Fruit fly (Drosophila melanogaster) whole organism, embryonic: Measurements from ENCODE around the gene mxt.
A peak's percentile ranks its signal among the peaks of the same experiment; 100 is the strongest.

Source experiments
- BEAF-32 ChIP-seq: fragments of 200-800 bp; sonication (Bioruptor generic); optimal IDR thresholded peaks from 3 replicates; lab custom pipeline; 2017; ENCODE audit warnings: missing biosample characterization, missing genetic modification characterization, mild to moderate bottlenecking, moderate library complexity, missing genetic modification reagents
- CG10979 ChIP-seq: fragments of 200-800 bp; sonication (Bioruptor generic); optimal IDR thresholded peaks from 2 replicates; lab custom pipeline; 2018; ENCODE audit warnings: missing biosample characterization, mild to moderate bottlenecking, missing genetic modification characterization, moderate library complexity
- CG11093 ChIP-seq: fragments of 200-800 bp; sonication (Bioruptor generic); IDR thresholded peaks from 3 replicates; pipeline ENCODE4 v1.3.6; 2022; ENCODE audit warnings: missing biosample characterization, missing genetic modification characterization
- CG12155 ChIP-seq: fragments of 200-800 bp; sonication (Bioruptor generic); optimal IDR thresholded peaks from 3 replicates; lab custom pipeline; 2016; ENCODE audit warnings: missing biosample characterization, missing genetic modification characterization
- CG15514 ChIP-seq: fragments of 200-800 bp; sonication (Bioruptor generic); optimal IDR thresholded peaks from 3 replicates; lab custom pipeline; 2017; ENCODE audit warnings: missing biosample characterization, missing genetic modification characterization, mild to moderate bottlenecking, moderate library complexity, missing genetic modification reagents
- CG17361 ChIP-seq: fragments of 200-800 bp; sonication (Bioruptor generic); IDR thresholded peaks from 3 replicates; pipeline ENCODE4 v1.3.6; 2022; ENCODE audit warnings: missing biosample characterization, missing genetic modification characterization
- CG18476 ChIP-seq: fragments of 200-800 bp; sonication (Bioruptor generic); optimal IDR thresholded peaks from 2 replicates; lab custom pipeline; 2016; ENCODE audit warnings: missing biosample characterization, mild to moderate bottlenecking, missing genetic modification characterization
- CG30431 ChIP-seq: fragments of 200-800 bp; sonication (Bioruptor generic); optimal IDR thresholded peaks from 2 replicates; lab custom pipeline; 2017; ENCODE audit warnings: missing biosample characterization, missing genetic modification characterization
- CG32772 ChIP-seq: fragments of 200-800 bp; sonication (Bioruptor generic); IDR thresholded peaks from 2 replicates; pipeline ENCODE4 v1.3.6; 2022; ENCODE audit warnings: missing biosample characterization, missing genetic modification characterization
- CG3281 ChIP-seq: fragments of 200-800 bp; sonication (Bioruptor generic); optimal IDR thresholded peaks from 3 replicates; lab custom pipeline; 2017; ENCODE audit warnings: missing biosample characterization, mild to moderate bottlenecking, missing genetic modification characterization
- CG7928 ChIP-seq: fragments of 200-800 bp; sonication (Bioruptor generic); optimal IDR thresholded peaks from 2 replicates; lab custom pipeline; 2017; ENCODE audit warnings: missing biosample characterization, mild to moderate bottlenecking, missing genetic modification characterization
- CG7987 ChIP-seq: fragments of 200-800 bp; sonication (Bioruptor generic); optimal IDR thresholded peaks from 2 replicates; lab custom pipeline; 2018; ENCODE audit warnings: missing biosample characterization, mild to moderate bottlenecking, missing genetic modification characterization, moderate library complexity
- CG8089 ChIP-seq: fragments of 200-800 bp; sonication (Bioruptor generic); optimal IDR thresholded peaks from 3 replicates; lab custom pipeline; 2016; ENCODE audit warnings: missing biosample characterization, missing genetic modification characterization
- CG8281 ChIP-seq: fragments of 200-800 bp; sonication (Bioruptor generic); optimal IDR thresholded peaks from 2 replicates; lab custom pipeline; 2018; ENCODE audit warnings: missing biosample characterization, mild to moderate bottlenecking, missing genetic modification characterization, moderate library complexity
- CG8388 ChIP-seq: fragments of 200-800 bp; sonication (Bioruptor generic); optimal IDR thresholded peaks from 2 replicates; lab custom pipeline; 2019; ENCODE audit warnings: missing biosample characterization, mild to moderate bottlenecking, missing genetic modification characterization, moderate library complexity
- CG9215 ChIP-seq: fragments of 200-800 bp; sonication (Bioruptor generic); IDR thresholded peaks from 2 replicates; pipeline ENCODE4 v1.3.6; 2022; ENCODE audit warnings: missing biosample characterization, missing genetic modification characterization
- CG9437 ChIP-seq: fragments of 200-800 bp; sonication (Bioruptor generic); optimal IDR thresholded peaks from 2 replicates; lab custom pipeline; 2018; ENCODE audit warnings: missing biosample characterization, mild to moderate bottlenecking, missing genetic modification characterization
- Dll ChIP-seq: fragments of 200-800 bp; sonication (Bioruptor generic); IDR thresholded peaks from 4 replicates; pipeline ENCODE4 v1.3.6; 2022; ENCODE audit warnings: missing biosample characterization, missing genetic modification characterization; ENCODE audit not compliant: partially characterized antibody
- Doc3 ChIP-seq: fragments of 200-800 bp; sonication (Bioruptor generic); IDR thresholded peaks from 3 replicates; pipeline ENCODE4 v1.3.6; 2022; ENCODE audit warnings: missing biosample characterization, missing genetic modification characterization; ENCODE audit not compliant: partially characterized antibody
- Fer2 ChIP-seq: fragments of 200-800 bp; sonication (Bioruptor generic); optimal IDR thresholded peaks from 2 replicates; lab custom pipeline; 2018; ENCODE audit warnings: missing biosample characterization, mild to moderate bottlenecking, missing genetic modification characterization, moderate library complexity
- Gug ChIP-seq: fragments of 200-800 bp; sonication (Bioruptor generic); IDR thresholded peaks from 4 replicates; pipeline ENCODE4 v1.3.6; 2022; ENCODE audit warnings: missing biosample characterization, missing genetic modification characterization
- HLH3B ChIP-seq: fragments of 200-800 bp; sonication (Bioruptor generic); IDR thresholded peaks from 2 replicates; pipeline ENCODE4 v1.3.6; 2022; ENCODE audit warnings: missing biosample characterization, missing genetic modification characterization
- Hand ChIP-seq: fragments of 200-800 bp; sonication (Bioruptor generic); optimal IDR thresholded peaks from 2 replicates; lab custom pipeline; 2017; ENCODE audit warnings: mild to moderate bottlenecking, missing biosample characterization, missing genetic modification reagents, missing genetic modification characterization
- HmgZ ChIP-seq: fragments of 200-800 bp; sonication (Bioruptor generic); optimal IDR thresholded peaks from 2 replicates; lab custom pipeline; 2018; ENCODE audit warnings: missing biosample characterization, mild to moderate bottlenecking, missing genetic modification characterization
- Hmr ChIP-seq: fragments of 200-800 bp; sonication (Bioruptor generic); optimal IDR thresholded peaks from 3 replicates; lab custom pipeline; 2017; ENCODE audit warnings: mild to moderate bottlenecking, missing biosample characterization, missing genetic modification reagents, missing genetic modification characterization
- Mad ChIP-seq: fragments of 200-800 bp; sonication (Bioruptor generic); optimal IDR thresholded peaks from 2 replicates; lab custom pipeline; 2016; ENCODE audit warnings: missing biosample characterization, missing genetic modification characterization
- Optix ChIP-seq: fragments of 200-800 bp; sonication (Bioruptor generic); IDR thresholded peaks from 3 replicates; pipeline ENCODE4 v1.3.6; 2022; ENCODE audit warnings: missing biosample characterization, missing genetic modification characterization
- Rfx ChIP-seq: fragments of 200-800 bp; sonication (Bioruptor generic); IDR thresholded peaks from 2 replicates; pipeline ENCODE4 v1.3.6; 2022; ENCODE audit warnings: missing biosample characterization, missing genetic modification characterization
- Side ChIP-seq: fragments of 200-800 bp; sonication (Bioruptor generic); optimal IDR thresholded peaks from 2 replicates; lab custom pipeline; 2016; ENCODE audit warnings: missing biosample characterization, missing genetic modification characterization
- Sox100B ChIP-seq: fragments of 200-800 bp; sonication (Bioruptor generic); optimal IDR thresholded peaks from 3 replicates; lab custom pipeline; 2018; ENCODE audit warnings: missing biosample characterization, mild to moderate bottlenecking, missing genetic modification characterization
- bcd ChIP-seq: fragments of 200-800 bp; sonication (Bioruptor generic); optimal IDR thresholded peaks from 2 replicates; lab custom pipeline; 2017; ENCODE audit warnings: missing biosample characterization, mild to moderate bottlenecking, missing genetic modification characterization
- bsh ChIP-seq, 2 experiments: fragments of 200-800 bp; sonication (Bioruptor generic); optimal IDR thresholded peaks; 2 replicates each; lab custom pipeline; 2017 to 2018; ENCODE audit warnings: mild to moderate bottlenecking in 2 of 2, missing biosample characterization in 2 of 2, missing genetic modification characterization in 2 of 2, moderate library complexity in 1 of 2
- cad ChIP-seq: fragments of >200 bp; optimal IDR thresholded peaks from 2 replicates; lab custom pipeline; 2017; ENCODE audit warnings: missing biosample characterization, missing genetic modification characterization
- gcm ChIP-seq: fragments of 200-800 bp; sonication (Bioruptor generic); optimal IDR thresholded peaks from 2 replicates; lab custom pipeline; 2019; ENCODE audit warnings: missing biosample characterization, mild to moderate bottlenecking, missing genetic modification characterization, moderate library complexity
- grau ChIP-seq: fragments of 200-800 bp; optimal IDR thresholded peaks from 3 replicates; lab custom pipeline; 2019; ENCODE audit warnings: missing biosample characterization, mild to moderate bottlenecking, missing genetic modification characterization, moderate library complexity
- mam ChIP-seq: fragments of 200-800 bp; sonication (Bioruptor generic); optimal IDR thresholded peaks from 3 replicates; lab custom pipeline; 2016; ENCODE audit warnings: missing biosample characterization, missing genetic modification characterization
- nerfin-2 ChIP-seq: fragments of 200-800 bp; sonication (Bioruptor generic); IDR thresholded peaks from 2 replicates; pipeline ENCODE4 v1.3.6; 2022; ENCODE audit warnings: missing biosample characterization, missing genetic modification characterization; ENCODE audit not compliant: partially characterized antibody
- onecut ChIP-seq: fragments of 200-800 bp; sonication (Bioruptor generic); IDR thresholded peaks from 2 replicates; pipeline ENCODE4 v1.3.6; 2022; ENCODE audit warnings: missing biosample characterization, missing genetic modification characterization
- pan ChIP-seq, 4 experiments: fragments of >200 bp in 3 of 4; fragments of 200-800 bp in 1 of 4; sonication (Bioruptor generic) in 1 of 4; optimal IDR thresholded peaks in 3 of 4; IDR thresholded peaks in 1 of 4; 2 replicates each; pipeline versions ENCODE4 v1.3.6 to Lab custom; 2017 to 2022; ENCODE audit warnings: missing biosample characterization in 2 of 4, missing genetic modification characterization in 2 of 4, mixed read lengths in 1 of 4
- pros ChIP-seq: fragments of 200-800 bp; sonication (Bioruptor generic); optimal IDR thresholded peaks from 3 replicates; lab custom pipeline; 2019; ENCODE audit warnings: missing biosample characterization, mild to moderate bottlenecking, missing genetic modification characterization, moderate library complexity
- psq ChIP-seq: fragments of 200-800 bp; sonication (Bioruptor generic); optimal IDR thresholded peaks from 2 replicates; lab custom pipeline; 2017; ENCODE audit warnings: missing biosample characterization, missing genetic modification characterization
- shn ChIP-seq: fragments of 200-800 bp; sonication (Bioruptor generic); optimal IDR thresholded peaks from 3 replicates; lab custom pipeline; 2016; ENCODE audit warnings: missing biosample characterization, missing genetic modification characterization
- sqz ChIP-seq: fragments of 200-800 bp; sonication (Bioruptor generic); optimal IDR thresholded peaks from 3 replicates; lab custom pipeline; 2018; ENCODE audit warnings: missing biosample characterization, mild to moderate bottlenecking, missing genetic modification characterization
- tin ChIP-seq: fragments of 200-800 bp; sonication (Bioruptor generic); optimal IDR thresholded peaks from 3 replicates; lab custom pipeline; 2016; ENCODE audit warnings: missing biosample characterization, missing genetic modification characterization
- trem ChIP-seq: fragments of 200-800 bp; optimal IDR thresholded peaks from 3 replicates; lab custom pipeline; 2019; ENCODE audit warnings: missing biosample characterization, mild to moderate bottlenecking, missing genetic modification characterization, moderate library complexity
- tup ChIP-seq: fragments of 200-800 bp; sonication (Bioruptor generic); optimal IDR thresholded peaks from 2 replicates; lab custom pipeline; 2016; ENCODE audit warnings: missing biosample characterization, mild to moderate bottlenecking, missing genetic modification characterization, moderate library complexity
- wor ChIP-seq: fragments of 200-800 bp; sonication (Bioruptor generic); IDR thresholded peaks from 2 replicates; pipeline ENCODE4 v1.3.6; 2022; ENCODE audit warnings: missing biosample characterization, missing genetic modification characterization

Gene mxt

DNA sequence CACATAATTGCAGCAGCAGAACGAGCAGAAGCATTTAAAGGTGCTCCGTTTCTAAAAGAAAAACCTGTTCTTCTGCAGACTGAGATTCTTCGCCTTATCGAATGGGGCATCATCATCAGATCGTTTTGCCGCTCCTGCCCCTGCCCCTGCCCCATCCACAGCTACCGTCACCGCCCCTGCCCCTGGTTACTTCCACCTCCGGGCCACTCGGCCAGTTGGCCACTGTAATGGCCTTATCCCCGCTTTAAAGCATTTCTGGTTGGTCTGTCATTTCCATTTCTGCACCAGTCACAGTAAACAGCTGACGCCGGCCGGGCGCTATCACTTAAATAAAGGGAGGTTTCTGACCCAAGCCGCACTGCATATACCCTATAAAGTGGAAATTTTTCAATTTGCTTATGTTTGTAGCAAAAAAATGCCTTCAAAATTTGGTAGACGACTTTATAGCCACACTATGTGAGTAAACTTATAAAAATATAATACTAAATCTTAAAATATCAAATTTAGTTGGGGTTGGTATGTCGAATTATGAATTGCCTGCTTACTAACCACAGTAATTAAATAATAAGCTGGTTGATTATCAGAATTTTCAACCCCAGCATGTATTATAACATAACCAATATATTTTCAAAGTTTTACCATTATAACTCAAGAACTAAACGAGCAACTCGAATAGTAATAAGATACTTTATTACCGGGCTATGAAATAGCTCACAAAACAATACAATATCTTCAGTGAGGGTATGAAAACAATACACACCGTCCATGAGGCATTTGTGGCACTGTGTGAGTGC lies 36.2 kb downstream of the mxt start (continued):
- TF ChIP-seq CG10979: peak; percentile 64
- no peak for TF ChIP-seq CG11093 (GFP tag; lab: Robert Waterston, UW)
- 0 out of 2 replicates have a peak, but pooled peaks have one; percentile 9 for TF ChIP-seq CG32772
- TF ChIP-seq grau (tag; lab: Kevin White, UChicago): peak; percentile 78
- TF ChIP-seq Mad (GFP tag; lab: Kevin White, UChicago): peak; percentile 28
- no peak for TF ChIP-seq BEAF-32 (GFP tag; lab: Kevin White, UChicago)
- TF ChIP-seq onecut: peak; percentile 19; the same call in 1 of the 2 replicates
- no peak for TF ChIP-seq cad
- no peak for TF ChIP-seq Gug (GFP tag; lab: Robert Waterston, UW)
- TF ChIP-seq Dll (GFP tag; lab: Robert Waterston, UW): no peak
- peak; percentile 47 for TF ChIP-seq Fer2 (tag; lab: Kevin White, UChicago)
- TF ChIP-seq CG9437: peak; percentile 86
- TF ChIP-seq shn: peak; percentile 50
- TF ChIP-seq CG15514: peak; percentile 21
- peak; percentile 53 for TF ChIP-seq CG30431 (GFP tag; lab: Kevin White, UChicago)
- TF ChIP-seq psq (GFP tag; lab: Kevin White, UChicago): peak; percentile 30
- TF ChIP-seq Sox100B (GFP tag; lab: Kevin White, UChicago): peak; percentile 84
- TF ChIP-seq wor (GFP tag; lab: Robert Waterston, UW): 0 out of 2 replicates have a peak, but pooled peaks have one; percentile 22
- TF ChIP-seq sqz (GFP tag; lab: Kevin White, UChicago): no peak
- peak; percentile 77 for TF ChIP-seq Hmr (GFP tag; lab: Kevin White, UChicago)
- peak; percentile 83 for TF ChIP-seq CG3281 (GFP tag; lab: Kevin White, UChicago)
- TF ChIP-seq CG18476 (GFP tag; lab: Kevin White, UChicago): peak; percentile 60
- peak; percentile 71 for TF ChIP-seq bcd (GFP tag; lab: Kevin White, UChicago)
- TF ChIP-seq CG8388: peak; percentile 56
- peak; percentile 32 for TF ChIP-seq CG7928
- TF ChIP-seq CG12155 (GFP tag; lab: Kevin White, UChicago): peak; percentile 40
- no peak; the same call in 2 of the 3 replicates for TF ChIP-seq Doc3 (GFP tag; lab: Robert Waterston, UW)
- no peak for TF ChIP-seq tup (GFP tag; lab: Kevin White, UChicago)
- peak; percentile 58 for TF ChIP-seq tin (GFP tag; lab: Kevin White, UChicago)
- peak; percentile 12; the same call in 1 of the 3 replicates for TF ChIP-seq Optix (GFP tag; lab: Robert Waterston, UW)
- TF ChIP-seq CG7987 (GFP tag; lab: Kevin White, UChicago): no peak
- TF ChIP-seq HLH3B (GFP tag; lab: Robert Waterston, UW): no peak; the same call in 1 of the 2 replicates
- peak; percentile 52 for TF ChIP-seq Hand (GFP tag; lab: Kevin White, UChicago)
- no peak for TF ChIP-seq mam (GFP tag; lab: Kevin White, UChicago)
- TF ChIP-seq CG8281 (tag; lab: Kevin White, UChicago): peak; percentile 47
- no peak for TF ChIP-seq nerfin-2 (GFP tag; lab: Robert Waterston, UW)
- peak; percentile 58 for TF ChIP-seq Rfx (GFP tag; lab: Robert Waterston, UW)
- peak in 1 of 2 experiments; percentile 27 for TF ChIP-seq pan (optimal IDR thresholded peaks at IDR 0.05; lab: Kevin White, UChicago)
- peak in 1 of 2 experiments; percentile 23 for TF ChIP-seq pan (GFP tag; optimal IDR thresholded peaks at IDR 0.05 in 1 of 2, IDR thresholded peaks at IDR 0.05 in 1 of 2)
- no peak for TF ChIP-seq trem (tag; lab: Kevin White, UChicago)
- no peak for TF ChIP-seq CG8089 (GFP tag; lab: Kevin White, UChicago)
- no peak for TF ChIP-seq pros (GFP tag; lab: Kevin White, UChicago)
- TF ChIP-seq HmgZ (tag; lab: Kevin White, UChicago): no peak
- TF ChIP-seq CG9215: 0 out of 2 replicates have a peak, but pooled peaks have one; percentile 21
- TF ChIP-seq bsh (GFP tag; optimal IDR thresholded peaks at IDR 0.05; lab: Kevin White, UChicago): peak; percentile 5 to 41
- peak; percentile 89 for TF ChIP-seq CG17361
- TF ChIP-seq gcm (GFP tag; lab: Kevin White, UChicago): no peak
- peak; percentile 3 for TF ChIP-seq Side
